Worm (Caenorhabditis elegans) whole organism, L4 larva: ENCODE results near the gene F38A5.2.

Experiments
- Y75B8A.6 ChIP-seq: fragments of 200-800 bp; sonication (Bioruptor generic); IDR thresholded peaks from 2 replicates; pipeline ENCODE4 v1.3.6; 2022; ENCODE audit warnings: missing genetic modification reagents, missing genetic modification characterization, missing compliant biosample characterization
- attf-4 ChIP-seq: sonication (generic microtip); optimal IDR thresholded peaks from 3 replicates; lab custom pipeline; 2017; ENCODE audit warnings: missing biosample characterization, missing genetic modification characterization
- ceh-82 ChIP-seq: sonication (generic microtip); optimal IDR thresholded peaks from 2 replicates; lab custom pipeline; 2017; ENCODE audit warnings: missing biosample characterization, missing genetic modification characterization
- cey-2 ChIP-seq: sonication (generic microtip); optimal IDR thresholded peaks from 3 replicates; lab custom pipeline; 2017; ENCODE audit warnings: missing genetic modification characterization, mild to moderate bottlenecking, missing compliant biosample characterization, antibody characterized with exemption, borderline replicate concordance; ENCODE audit not compliant: insufficient read depth
- daf-19 ChIP-seq: fragments of 200-800 bp; sonication (Bioruptor generic); conservative IDR thresholded peaks from 2 replicates; pipeline ENCODE4 v1.3.6; 2022; ENCODE audit warnings: missing genetic modification characterization, missing compliant biosample characterization
- hif-1 ChIP-seq, 2 experiments: sonication (generic microtip); optimal IDR thresholded peaks; 2 replicates each; lab custom pipeline; 2016 to 2017; ENCODE audit warnings: missing compliant biosample characterization in 2 of 2, missing genetic modification characterization in 2 of 2, missing genetic modification reagents in 2 of 2, missing genotype in 2 of 2, mild to moderate bottlenecking in 1 of 2
- jun-1 ChIP-seq: fragments of 150-350 bp; optimal IDR thresholded peaks from 2 replicates; lab custom pipeline; 2014; ENCODE audit warnings: missing biosample characterization, missing genetic modification reagents, missing genetic modification characterization
- madf-5 ChIP-seq, 2 experiments: fragments of 200-800 bp; sonication (Bioruptor generic); IDR thresholded peaks; 2 replicates each; pipeline ENCODE4 v1.3.6; 2022; ENCODE audit warnings: missing compliant biosample characterization in 2 of 2, missing genetic modification characterization in 2 of 2
- madf-9 ChIP-seq: fragments of 200-800 bp; sonication (Bioruptor generic); conservative IDR thresholded peaks from 2 replicates; pipeline ENCODE4 v1.3.6; 2022; ENCODE audit warnings: missing genetic modification reagents, missing genetic modification characterization, missing compliant biosample characterization
- pqm-1 ChIP-seq: sonication (generic microtip); optimal IDR thresholded peaks from 2 replicates; lab custom pipeline; 2017; ENCODE audit warnings: missing biosample characterization, missing genetic modification characterization
- zag-1 ChIP-seq: fragments of 150-350 bp; optimal IDR thresholded peaks from 2 replicates; lab custom pipeline; 2014; ENCODE audit warnings: missing biosample characterization, missing genetic modification characterization
- ztf-7 ChIP-seq: fragments of 150-350 bp; optimal IDR thresholded peaks from 2 replicates; lab custom pipeline; 2014; ENCODE audit warnings: missing biosample characterization, missing genetic modification characterization

DNA sequence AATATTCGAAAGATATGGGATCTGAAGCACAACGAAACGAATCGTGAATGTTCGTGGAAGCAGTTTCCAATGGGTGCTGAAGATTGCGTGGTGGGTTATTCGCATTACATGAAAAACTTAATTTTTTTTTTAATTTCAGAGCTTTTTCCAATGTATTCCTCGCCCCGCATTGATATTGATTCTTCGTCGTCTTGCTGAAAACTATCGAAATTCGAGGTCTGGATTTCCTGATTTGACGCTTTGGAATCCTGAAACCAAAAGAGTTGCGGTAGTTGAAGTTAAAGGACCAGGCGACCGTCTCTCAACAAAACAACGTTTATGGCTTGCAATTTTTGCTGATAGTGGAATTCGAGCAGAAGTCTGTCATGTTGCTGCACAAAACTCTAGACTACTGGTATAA, 33.2 kb downstream of the F38A5.2 start:
- TF ChIP-seq zag-1 (tag; lab: Kevin White, UChicago) (no peak), madf-9 (GFP tag; lab: Robert Waterston, UW) (no peak), daf-19 (no peak), madf-5 (GFP tag; IDR thresholded peaks at IDR 0.05; lab: Robert Waterston, UW) (no peak), ceh-82 (tag; lab: Kevin White, UChicago) (no peak), ztf-7 (tag; lab: Kevin White, UChicago) (no peak), pqm-1 (tag; lab: Kevin White, UChicago) (no peak), jun-1 (tag; lab: Kevin White, UChicago) (no peak), Y75B8A.6 (GFP tag; lab: Robert Waterston, UW) (no peak), cey-2 (tag; lab: Kevin White, UChicago) (no peak), hif-1 (tag; optimal IDR thresholded peaks at IDR 0.05; lab: Kevin White, UChicago) (no peak), attf-4 (no peak)
